Worm (Caenorhabditis elegans) whole organism, late embryonic: ENCODE results near the gene idpb-5.

Experiments used
- elt-2 ChIP-seq: sonication (generic microtip); optimal IDR thresholded peaks from 2 replicates; lab custom pipeline; 2016; ENCODE audit warnings: missing genetic modification reagents, missing genetic modification characterization, missing compliant biosample characterization
- ets-4 ChIP-seq: sonication (generic microtip); optimal IDR thresholded peaks from 2 replicates; lab custom pipeline; 2016; ENCODE audit warnings: missing genetic modification characterization, missing compliant biosample characterization
- fkh-6 ChIP-seq: sonication (generic microtip); optimal IDR thresholded peaks from 2 replicates; lab custom pipeline; 2016; ENCODE audit warnings: missing genetic modification characterization, missing compliant biosample characterization
- nhr-11 ChIP-seq: fragments of 150-350 bp; optimal IDR thresholded peaks from 2 replicates; lab custom pipeline; 2014; ENCODE audit warnings: missing biosample characterization, missing genetic modification characterization
- pha-4 ChIP-seq: fragments of 150-350 bp; optimal IDR thresholded peaks from 2 replicates; lab custom pipeline; 2018; ENCODE audit warnings: missing biosample characterization, missing genetic modification reagents, missing genetic modification characterization

DNA sequence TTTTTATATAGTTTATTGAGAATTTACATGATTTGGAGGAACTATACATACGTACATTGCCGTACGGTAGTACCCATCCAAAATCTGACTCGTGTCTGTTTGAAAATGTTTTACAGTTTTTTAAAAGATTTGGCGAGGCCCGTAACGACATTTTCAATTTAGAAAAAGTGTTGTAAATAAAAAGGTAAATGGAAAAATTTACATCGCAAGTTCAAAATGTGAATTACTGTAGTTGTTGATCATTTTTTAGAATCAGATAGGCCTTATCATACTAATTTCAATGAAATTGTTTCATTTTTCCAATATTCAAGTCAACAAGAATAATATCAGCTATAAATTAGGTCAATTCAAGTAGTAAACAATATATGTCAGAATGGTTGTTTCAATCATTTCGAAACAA is 23.5 kb downstream of the idpb-5 start, which contains the start of gene R13H4.6:
- no peak for TF ChIP-seq elt-2 (tag; lab: Kevin White, UChicago)
- no peak for TF ChIP-seq nhr-11
- TF ChIP-seq ets-4 (tag; lab: Kevin White, UChicago) = no peak
- TF ChIP-seq pha-4 (tag; lab: Kevin White, UChicago) = no peak
- no peak for TF ChIP-seq fkh-6
